Fruit fly (Drosophila melanogaster) whole organism, embryonic: ENCODE data around the gene Eig71Ek.

Experiments used
- CG2202 ChIP-seq: fragments of 200-800 bp; sonication (Bioruptor generic); optimal IDR thresholded peaks from 2 replicates; lab custom pipeline; 2018; ENCODE audit warnings: missing biosample characterization, mild to moderate bottlenecking, missing genetic modification characterization
- crc ChIP-seq: fragments of 200-800 bp; sonication (Bioruptor generic); optimal IDR thresholded peaks from 2 replicates; lab custom pipeline; 2016; ENCODE audit warnings: missing biosample characterization, missing genetic modification characterization

DNA sequence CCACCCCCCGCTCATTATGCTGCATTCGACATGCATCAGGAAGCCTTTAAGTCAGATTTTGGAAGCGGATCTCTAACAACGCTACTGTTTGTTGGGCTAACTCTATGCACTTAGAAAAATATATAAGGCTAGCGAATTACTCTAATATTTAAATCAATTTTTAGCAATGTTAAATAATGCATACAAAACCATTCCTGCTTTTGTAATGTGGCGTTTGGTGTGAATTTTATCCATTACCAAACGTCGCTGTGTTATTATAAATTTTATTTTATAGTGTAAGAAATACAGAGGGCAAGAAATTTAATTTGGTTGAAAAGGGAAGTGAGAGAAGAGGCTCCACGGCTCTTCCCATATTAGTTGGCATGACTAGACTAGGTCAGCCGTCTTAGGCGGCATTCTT is 11.8 kb downstream of the Eig71Ek start:
- TF ChIP-seq crc (GFP tag; lab: Kevin White, UChicago) (no peak), CG2202 (tag; lab: Kevin White, UChicago) (peak; percentile 30)
